Worm (Caenorhabditis elegans) whole organism, L4/young adult: ENCODE data around the gene F12E12.1.

Source experiments
- W03F9.2 ChIP-seq: fragments of 150-350 bp; optimal IDR thresholded peaks from 2 replicates; lab custom pipeline; 2014; ENCODE audit warnings: missing biosample characterization, missing genetic modification characterization
- dao-5 ChIP-seq: sonication (generic microtip); optimal IDR thresholded peaks from 2 replicates; lab custom pipeline; 2016; ENCODE audit warnings: missing genotype, missing genetic modification characterization, moderate library complexity, missing compliant biosample characterization
- him-1 ChIP-seq: sonication (generic microtip); optimal IDR thresholded peaks from 2 replicates; lab custom pipeline; 2016; ENCODE audit warnings: missing genotype, missing genetic modification reagents, missing genetic modification characterization, missing compliant biosample characterization

- TF ChIP-seq W03F9.2 (no peak), him-1 (no peak), dao-5 (tag; lab: Kevin White, UChicago) (no peak)
Observed at ce11 chrII:3779463-3779862, 37.8 kb downstream of the F12E12.1 start, which contains the start of gene T24E12.11.
